Worm (Caenorhabditis elegans): ENCODE data around the gene iffb-1.

Gene iffb-1

ce11 chrIII:2310996-2311395 lies 3.2 kb upstream of the iffb-1 start:
- TF ChIP-seq ztf-11 (tag; optimal IDR thresholded peaks at IDR 0.05) (no peak), lin-13 (tag; optimal IDR thresholded peaks at IDR 0.05) (no peak), mab-5 (tag; optimal IDR thresholded peaks at IDR 0.05) (no peak), flh-1 (GFP tag; optimal IDR thresholded peaks at IDR 0.05) (no peak), tbx-8 (GFP tag; optimal IDR thresholded peaks at IDR 0.05) (no peak), unc-39 (tag; optimal IDR thresholded peaks at IDR 0.05) (no peak), bed-3 (GFP tag; optimal IDR thresholded peaks at IDR 0.05) (no peak), unc-120 (tag; optimal IDR thresholded peaks at IDR 0.05; ENCODE audit: poor library complexity, severe bottlenecking) (no peak), ceh-43 (GFP tag; optimal IDR thresholded peaks at IDR 0.05) (no peak), ceh-83 (GFP tag; optimal IDR thresholded peaks at IDR 0.05) (no peak), unc-62 (GFP tag; optimal IDR thresholded peaks at IDR 0.05) (no peak), sem-2 (GFP tag; optimal IDR thresholded peaks at IDR 0.05) (no peak), pha-4 (tag; optimal IDR thresholded peaks at IDR 0.05) (no peak), nhr-12 (tag; optimal IDR thresholded peaks at IDR 0.05) (no peak), mep-1 (tag; optimal IDR thresholded peaks at IDR 0.05) (no peak), drap-1 (GFP tag; optimal IDR thresholded peaks at IDR 0.05) (no peak), nhr-2 (tag; optimal IDR thresholded peaks at IDR 0.05) (no peak)

ce11 chrIII:2314678-2315077 lies 442 bp downstream of the iffb-1 start:
- TF ChIP-seq nhr-237 (tag; optimal IDR thresholded peaks at IDR 0.05) (no peak), zip-8 (tag; optimal IDR thresholded peaks at IDR 0.05) (no peak), ham-2 (GFP tag; optimal IDR thresholded peaks at IDR 0.05) (no peak), unc-39 (tag; optimal IDR thresholded peaks at IDR 0.05) (no peak)

ce11 chrIII:2316439-2316838 lies 2.2 kb downstream of the iffb-1 start:
- TF ChIP-seq unc-62 (GFP tag; optimal IDR thresholded peaks at IDR 0.05), result no peak
- no peak for TF ChIP-seq elt-1 (tag; optimal IDR thresholded peaks at IDR 0.05; ENCODE audit: borderline replicate concordance, insufficient read depth)
- TF ChIP-seq blmp-1 (tag; optimal IDR thresholded peaks at IDR 0.05), result no peak
- TF ChIP-seq nhr-28 (tag; optimal IDR thresholded peaks at IDR 0.05), result no peak
- no peak for TF ChIP-seq M03D4.4 (tag; optimal IDR thresholded peaks at IDR 0.05)
- no peak for TF ChIP-seq pha-4 (tag; optimal IDR thresholded peaks at IDR 0.05)
- no peak for TF ChIP-seq nhr-12 (tag; optimal IDR thresholded peaks at IDR 0.05)
- no peak for TF ChIP-seq ham-2 (GFP tag; optimal IDR thresholded peaks at IDR 0.05)
- TF ChIP-seq mep-1 (tag; optimal IDR thresholded peaks at IDR 0.05), result no peak
- TF ChIP-seq ces-1 (GFP tag; optimal IDR thresholded peaks at IDR 0.05), result no peak
- no peak for TF ChIP-seq hlh-1 (tag; optimal IDR thresholded peaks at IDR 0.05)
- TF ChIP-seq unc-39 (tag; optimal IDR thresholded peaks at IDR 0.05), result no peak
- TF ChIP-seq bed-3 (GFP tag; optimal IDR thresholded peaks at IDR 0.05), result no peak
- TF ChIP-seq mab-5 (tag; optimal IDR thresholded peaks at IDR 0.05), result no peak
- no peak for TF ChIP-seq flh-1 (GFP tag; optimal IDR thresholded peaks at IDR 0.05)
- no peak for TF ChIP-seq sptf-1 (tag; optimal IDR thresholded peaks at IDR 0.05)
- no peak for TF ChIP-seq nhr-76 (tag; optimal IDR thresholded peaks at IDR 0.05)
- TF ChIP-seq ceh-83 (GFP tag; optimal IDR thresholded peaks at IDR 0.05), result no peak

- TF ChIP-seq lin-32 (GFP tag; optimal IDR thresholded peaks at IDR 0.05) (no peak), flh-1 (GFP tag; optimal IDR thresholded peaks at IDR 0.05) (no peak), ham-2 (GFP tag; optimal IDR thresholded peaks at IDR 0.05) (no peak), pha-4 (tag; optimal IDR thresholded peaks at IDR 0.05) (no peak), lsy-2 (tag; optimal IDR thresholded peaks at IDR 0.05) (no peak), snpc-4 (tag; optimal IDR thresholded peaks at IDR 0.05) (no peak), elt-3 (tag; optimal IDR thresholded peaks at IDR 0.05) (no peak), ces-1 (GFP tag; optimal IDR thresholded peaks at IDR 0.05) (no peak), lin-13 (tag; optimal IDR thresholded peaks at IDR 0.05) (no peak), zip-8 (tag; optimal IDR thresholded peaks at IDR 0.05) (no peak), ceh-43 (GFP tag; optimal IDR thresholded peaks at IDR 0.05) (no peak), ztf-11 (tag; optimal IDR thresholded peaks at IDR 0.05) (no peak), drap-1 (GFP tag; optimal IDR thresholded peaks at IDR 0.05) (no peak), sptf-1 (tag; optimal IDR thresholded peaks at IDR 0.05) (no peak), mep-1 (tag; optimal IDR thresholded peaks at IDR 0.05) (no peak), nhr-76 (tag; optimal IDR thresholded peaks at IDR 0.05) (no peak), sem-2 (GFP tag; optimal IDR thresholded peaks at IDR 0.05) (no peak), bed-3 (GFP tag; optimal IDR thresholded peaks at IDR 0.05) (no peak)
Observed at ce11 chrIII:2324703-2325102, 10.5 kb downstream of the iffb-1 start.

- TF ChIP-seq hlh-1 (tag; optimal IDR thresholded peaks at IDR 0.05) (no peak), elt-3 (tag; optimal IDR thresholded peaks at IDR 0.05) (no peak), unc-39 (tag; optimal IDR thresholded peaks at IDR 0.05) (no peak), bed-3 (GFP tag; optimal IDR thresholded peaks at IDR 0.05) (no peak), lin-32 (GFP tag; optimal IDR thresholded peaks at IDR 0.05) (no peak)
Observed at ce11 chrIII:2328612-2329011, 14.4 kb downstream of the iffb-1 start.

All from whole organism, mixed stage, embryonic.